Worm (Caenorhabditis elegans): ENCODE data around the gene T20B3.1.

- TF ChIP-seq unc-39 (tag; optimal IDR thresholded peaks at IDR 0.05) (no peak), unc-62 (GFP tag; optimal IDR thresholded peaks at IDR 0.05) (no peak)
Observed at ce11 chrV:16781974-16782373, 33.4 kb upstream of the T20B3.1 start.

All from whole organism, mixed stage, embryonic.